Worm (Caenorhabditis elegans) whole organism, dauer: ENCODE measurements around the gene Y46G5A.8.
"Not testable (repeated sequence)": the region's sequence is repeated elsewhere in the genome, so short reads cannot be mapped to it uniquely, and the experiment has no call there.

Experiments
- unc-62 ChIP-seq: sonication (generic microtip); optimal IDR thresholded peaks from 2 replicates; lab custom pipeline; 2017; ENCODE audit warnings: missing biosample characterization, missing genetic modification reagents, missing genetic modification characterization

Gene Y46G5A.8

DNA sequence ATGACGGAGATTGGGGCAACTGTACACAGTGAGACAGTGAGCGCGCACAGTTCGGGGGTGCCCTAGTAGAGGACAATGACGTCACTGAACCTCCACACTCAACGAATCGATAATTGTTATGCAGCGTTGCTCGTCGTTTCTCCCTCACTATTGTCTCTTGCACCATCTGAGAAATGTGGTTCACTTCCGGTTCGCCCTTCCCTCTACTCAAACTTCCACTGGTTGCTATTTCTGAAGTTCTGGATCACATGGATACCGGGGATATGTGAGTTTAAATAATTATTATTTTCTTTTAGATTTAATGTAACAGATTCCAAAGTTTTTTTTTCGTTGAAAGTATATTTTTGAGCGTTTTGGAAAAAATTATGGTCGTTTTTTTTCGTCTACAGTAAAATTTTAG, at the start of gene Y46G5A.8, which contains the start of gene Y46G5A.7:
Y46G5A.8 (plus strand) TSS at position 159 of the 400 bp plus-strand sequence.
Y46G5A.7 (minus strand) TSS at position 153 of the 400 bp plus-strand sequence.
- no peak for TF ChIP-seq unc-62 (GFP tag; lab: Kevin White, UChicago)

DNA sequence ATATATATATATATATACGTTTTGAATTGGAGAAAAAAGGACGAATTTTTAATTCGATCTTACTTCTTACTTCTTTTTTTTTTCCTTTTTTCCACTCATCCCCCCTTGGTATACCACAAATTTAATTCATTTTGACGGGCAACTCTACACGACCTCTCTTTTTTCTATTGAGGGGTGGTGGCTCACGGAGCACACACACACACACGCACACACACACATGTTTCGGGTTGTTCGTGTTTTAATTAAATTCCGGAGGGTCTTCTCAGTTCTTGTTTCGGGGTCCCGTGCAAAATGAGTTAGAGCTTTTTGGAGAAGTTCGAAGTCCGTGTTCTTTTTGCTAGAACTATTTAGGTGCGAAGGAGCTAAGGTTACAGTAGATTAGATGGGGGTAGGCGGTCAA, 44.6 kb upstream of the Y46G5A.8 start:
- TF ChIP-seq unc-62 (GFP tag; lab: Kevin White, UChicago) = no peak

DNA sequence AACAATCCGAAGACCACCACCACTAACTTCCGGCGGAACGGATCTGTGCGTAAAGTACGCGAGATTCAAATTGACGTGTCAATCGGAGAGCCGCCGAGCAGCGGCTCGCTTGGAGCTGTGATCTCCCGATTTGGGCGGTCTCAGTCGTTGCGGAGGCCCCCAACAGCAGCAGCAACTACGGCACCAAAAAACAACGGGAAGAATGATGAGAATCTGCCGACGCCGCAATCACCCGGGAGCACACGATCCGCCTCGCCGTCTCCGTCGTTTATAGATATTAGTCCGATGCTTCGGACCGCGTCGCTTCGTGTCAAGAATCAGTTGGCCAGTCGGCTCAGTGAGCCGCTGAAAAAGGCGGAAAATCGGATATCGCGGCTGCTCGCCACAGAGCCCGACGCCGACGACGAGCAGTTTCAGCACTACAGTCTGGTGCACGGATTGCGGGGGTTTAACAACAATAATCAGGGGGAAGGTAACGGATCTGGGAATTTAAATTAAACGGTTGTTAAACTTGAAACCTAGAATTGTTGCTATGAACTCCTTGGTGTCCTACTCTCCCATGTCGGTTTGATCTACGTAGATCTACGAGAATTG, 40.3 kb upstream of the Y46G5A.8 start:
- TF ChIP-seq unc-62 (GFP tag; lab: Kevin White, UChicago) = no peak

DNA sequence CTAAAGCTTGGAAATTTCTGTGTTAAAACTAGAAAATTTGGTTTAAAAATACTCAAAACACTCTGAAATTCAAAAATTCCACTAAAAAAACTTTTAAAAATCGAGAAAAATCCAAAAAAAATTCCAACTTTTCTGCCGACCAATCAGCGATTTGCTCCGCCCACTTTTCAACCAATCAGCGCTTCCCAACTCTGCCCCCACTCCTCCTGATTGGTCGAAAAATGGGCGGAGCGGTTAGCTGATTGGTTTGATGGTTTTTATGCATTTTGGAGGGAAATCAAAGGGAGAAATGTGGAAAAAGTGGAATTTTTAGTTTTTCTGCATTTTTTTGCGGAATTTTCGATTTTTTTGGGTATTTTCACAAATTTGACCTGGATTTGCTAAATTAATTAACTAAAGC, 34.1 kb upstream of the Y46G5A.8 start:
- TF ChIP-seq unc-62 (GFP tag; lab: Kevin White, UChicago) = no peak

DNA sequence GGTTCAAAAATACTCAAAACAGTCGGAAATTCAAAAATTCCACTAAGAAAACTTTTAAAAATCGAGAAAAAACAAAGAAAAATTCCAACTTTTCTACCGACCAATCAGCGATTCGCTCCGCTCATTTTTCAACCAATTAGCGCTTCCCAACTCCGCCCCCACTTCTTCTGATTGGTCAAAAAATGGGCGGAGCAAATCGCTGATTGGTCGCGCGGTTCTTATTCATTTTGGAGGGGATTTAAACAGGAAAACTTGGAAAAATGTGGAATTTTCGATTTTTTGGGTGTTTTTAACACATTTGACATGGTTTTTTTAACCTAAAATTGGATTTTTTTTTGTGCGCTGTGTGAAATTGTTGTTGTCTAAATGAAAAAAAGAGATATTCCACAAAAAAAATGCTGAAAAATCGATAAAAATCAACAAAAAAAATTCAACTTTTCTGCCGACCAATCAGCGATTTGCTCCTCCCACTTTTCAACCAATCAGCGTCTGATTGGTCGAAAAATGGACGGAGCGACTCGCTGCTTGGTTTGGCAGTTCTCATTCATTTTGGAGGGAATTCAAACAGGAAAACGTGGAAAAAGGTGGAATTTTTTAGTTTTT, 33.4 kb upstream of the Y46G5A.8 start:
- no peak for TF ChIP-seq unc-62 (GFP tag; lab: Kevin White, UChicago)

DNA sequence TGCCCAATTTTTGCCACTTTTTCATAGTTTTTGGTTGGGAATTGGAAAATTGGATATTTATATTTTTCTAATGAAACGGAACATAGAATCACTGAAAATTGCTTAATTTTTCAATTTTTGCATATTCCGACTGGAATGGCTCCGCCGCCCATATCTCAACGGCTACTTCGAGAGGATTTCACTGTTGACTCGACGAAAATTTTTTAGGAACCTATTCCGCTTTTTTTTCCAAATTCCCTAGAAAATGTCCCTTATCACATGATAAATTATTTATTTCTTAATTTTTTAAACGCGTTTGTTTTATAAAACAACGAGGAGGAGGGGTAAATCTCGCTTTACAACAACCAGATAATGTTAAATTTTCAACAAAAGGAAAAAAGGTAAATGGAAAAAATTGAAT, 29.4 kb upstream of the Y46G5A.8 start:
- no peak for TF ChIP-seq unc-62 (GFP tag; lab: Kevin White, UChicago)

DNA sequence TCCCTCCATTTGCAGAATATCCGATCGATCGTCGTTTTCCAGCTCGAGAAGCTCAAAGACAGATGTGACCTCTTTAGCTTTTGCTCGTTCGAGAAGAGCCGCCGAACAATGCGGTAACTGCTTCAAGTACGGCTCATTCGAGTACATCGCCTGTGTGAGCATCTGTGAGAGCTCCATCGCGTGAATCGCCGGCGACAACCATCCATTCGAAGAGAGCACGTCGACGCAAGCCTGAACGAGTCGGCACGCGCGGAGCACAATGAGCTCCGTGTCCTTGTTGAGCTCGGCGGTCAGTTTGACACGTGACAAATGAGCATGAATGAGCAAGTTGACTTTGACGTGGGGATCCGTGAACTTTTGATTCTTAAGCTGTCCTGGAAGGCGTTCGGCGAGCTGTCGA, 28.3 kb upstream of the Y46G5A.8 start:
- TF ChIP-seq unc-62 (GFP tag; lab: Kevin White, UChicago) = no peak

DNA sequence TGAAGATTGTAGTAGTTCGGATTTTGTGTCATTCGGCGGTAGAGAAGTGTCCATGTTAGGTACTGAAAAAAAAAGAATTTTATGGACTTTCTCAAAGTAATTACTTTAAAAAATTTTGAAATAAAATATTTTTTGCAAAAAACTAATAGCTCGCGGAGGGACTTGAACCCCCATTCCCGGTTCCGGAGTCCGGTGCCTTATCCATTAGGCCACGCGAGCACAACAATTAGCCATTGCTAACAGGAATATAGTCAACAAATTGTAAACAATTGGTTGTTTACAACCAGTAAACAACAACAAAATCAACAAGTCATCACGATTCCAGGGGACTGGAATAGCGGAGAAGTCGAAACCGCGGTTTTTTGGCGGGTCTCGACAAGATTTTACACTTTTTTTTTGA, 27.5 kb upstream of the Y46G5A.8 start:
- no peak for TF ChIP-seq unc-62 (GFP tag; lab: Kevin White, UChicago)

DNA sequence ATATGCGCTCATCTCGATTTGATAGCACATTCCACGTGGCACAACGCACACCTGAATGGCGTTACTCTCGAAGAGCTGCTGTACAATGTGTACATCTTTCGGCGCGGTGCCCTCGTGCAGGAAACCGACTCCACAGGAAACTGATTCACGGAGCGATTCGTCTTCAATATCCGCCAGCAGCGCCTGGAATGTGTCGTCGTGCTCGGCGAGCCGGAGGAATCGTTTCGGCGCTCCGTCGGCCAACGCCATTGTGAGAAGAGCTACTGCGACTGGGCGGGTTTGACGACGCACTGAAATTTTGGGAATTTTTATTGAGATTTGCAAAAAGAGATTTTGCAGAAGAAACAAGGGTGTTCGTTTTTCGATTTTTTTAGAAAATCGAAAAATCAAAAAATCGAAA, 26.2 kb upstream of the Y46G5A.8 start:
- no peak for TF ChIP-seq unc-62 (GFP tag; lab: Kevin White, UChicago)

DNA sequence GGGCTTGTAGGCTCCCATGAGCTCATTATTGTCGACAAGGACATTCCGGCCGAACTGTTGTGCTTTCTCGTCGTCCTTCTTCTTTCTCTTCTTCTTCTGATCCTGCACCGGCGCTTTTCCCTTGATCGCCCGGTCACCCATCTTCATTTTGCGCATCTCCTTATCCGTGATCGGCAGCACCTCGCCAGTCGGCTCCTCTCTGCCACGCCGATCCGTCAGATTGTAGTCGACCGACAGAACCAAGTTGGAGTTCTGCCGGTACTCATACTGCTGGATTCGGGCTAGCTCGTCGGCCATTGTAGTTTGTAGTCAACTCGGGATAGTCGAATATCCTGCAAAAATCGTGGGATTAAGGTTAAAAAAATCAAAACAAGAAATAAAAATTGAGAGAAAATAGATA, 19.6 kb upstream of the Y46G5A.8 start, which contains the start of gene snrp-200:
snrp-200 (minus strand) TSS at position 332 of the 400 bp plus-strand sequence.
- TF ChIP-seq unc-62 (GFP tag; lab: Kevin White, UChicago) = no peak

DNA sequence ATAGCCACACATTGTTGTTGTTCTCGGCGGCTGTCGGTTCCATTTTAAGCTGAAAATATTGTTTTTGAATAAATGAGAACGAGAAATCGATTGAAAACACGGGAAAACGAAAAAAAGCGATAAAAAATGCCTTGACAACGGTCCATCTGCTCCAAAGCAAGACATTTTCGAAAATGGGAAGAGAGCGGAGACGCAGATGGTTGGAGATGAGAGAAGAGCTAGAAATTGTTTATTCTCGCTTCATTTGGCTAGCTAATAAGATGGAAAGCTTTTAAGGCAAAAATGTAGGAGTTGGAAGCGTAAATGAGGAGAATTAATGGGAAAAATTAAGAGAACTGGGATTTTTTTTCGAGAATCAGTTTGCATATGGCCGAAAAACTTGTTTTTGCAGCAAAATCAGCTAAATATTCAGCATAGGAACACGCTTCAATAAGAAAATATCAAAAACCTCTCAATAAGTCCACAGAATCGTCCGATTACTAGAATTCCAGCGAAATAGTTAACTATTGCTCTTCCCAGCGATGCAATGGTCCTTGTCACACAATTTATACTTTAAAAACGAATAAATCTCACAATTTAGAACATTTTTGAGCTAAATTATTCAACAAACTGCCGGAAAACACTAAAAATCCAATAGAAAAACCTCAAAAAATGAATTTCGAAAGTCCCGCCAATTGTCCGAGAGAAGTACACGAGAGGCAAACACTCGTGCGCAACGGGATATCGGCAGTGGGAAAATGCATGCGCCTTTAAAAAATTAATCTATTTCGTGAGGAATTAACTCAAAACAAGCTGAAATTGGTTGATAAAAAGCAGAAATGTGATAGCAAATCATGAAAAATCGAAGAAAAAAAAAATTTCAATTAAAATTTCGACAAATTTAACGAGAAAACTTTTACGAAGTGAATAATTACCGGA, 17.6 kb upstream of the Y46G5A.8 start, which contains the start of gene pisy-1:
pisy-1 (minus strand) TSS at position 51 of the 918 bp plus-strand sequence.
- TF ChIP-seq unc-62 (GFP tag; lab: Kevin White, UChicago) = no peak

DNA sequence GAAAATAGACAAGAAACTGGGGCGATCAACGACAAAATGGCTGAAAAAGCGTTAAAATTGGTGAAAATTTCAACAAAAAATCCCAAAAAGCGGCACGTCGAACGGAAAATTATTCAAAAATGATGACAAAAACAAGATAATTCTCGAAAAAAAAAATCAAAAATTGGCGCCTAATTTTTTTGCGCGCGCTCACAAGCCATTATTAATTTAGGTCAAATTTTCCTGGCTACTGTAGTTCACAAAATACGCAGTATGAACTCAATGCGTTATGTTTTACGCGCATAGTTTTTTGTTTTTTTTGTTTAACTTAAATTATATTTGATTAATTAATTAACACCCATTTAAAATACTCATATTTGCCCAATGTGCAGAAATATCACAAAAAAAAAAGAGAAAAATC, 16.8 kb upstream of the Y46G5A.8 start:
- no peak for TF ChIP-seq unc-62 (GFP tag; lab: Kevin White, UChicago)

DNA sequence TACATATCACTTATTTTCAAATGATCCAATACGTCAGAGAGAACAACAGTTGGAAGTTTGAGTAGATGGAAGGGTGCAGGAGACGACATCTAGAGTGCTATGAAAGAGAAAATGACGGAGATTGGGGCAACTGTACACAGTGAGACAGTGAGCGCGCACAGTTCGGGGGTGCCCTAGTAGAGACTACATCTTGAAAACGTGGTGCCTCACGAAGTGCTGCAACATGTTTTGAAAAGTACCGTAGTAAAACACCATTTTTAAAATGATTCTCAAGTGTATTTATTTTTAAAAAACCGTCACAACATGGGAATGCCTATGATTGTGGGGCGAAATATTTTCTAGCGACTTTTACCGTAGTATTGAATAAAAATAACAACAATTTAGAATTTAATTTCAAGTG, 2.4 kb upstream of the Y46G5A.8 start, which contains the start of gene Y46G5A.39:
Y46G5A.39 (minus strand) TSS at position 101 of the 400 bp plus-strand sequence.
- TF ChIP-seq unc-62 (GFP tag; lab: Kevin White, UChicago) = not testable (repeated sequence)

DNA sequence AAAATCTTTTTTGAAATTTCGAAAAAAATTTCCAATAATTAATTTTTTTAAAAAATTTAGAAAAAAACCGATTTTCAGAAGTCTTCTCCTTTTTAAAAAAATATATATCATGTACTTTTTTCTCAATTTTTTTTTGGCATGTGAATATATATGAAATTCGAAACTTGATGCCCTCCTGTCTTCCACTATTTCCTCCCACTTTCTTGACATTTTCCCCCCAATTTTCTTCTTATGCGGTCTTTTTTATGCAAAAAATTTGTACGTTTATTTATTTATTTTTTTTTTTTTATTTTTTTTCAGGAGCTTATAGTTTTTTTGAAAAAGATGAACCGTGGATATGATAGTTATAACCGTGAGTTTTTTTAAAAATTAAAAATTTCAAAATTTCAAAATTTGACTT, 4.4 kb downstream of the Y46G5A.8 start, which contains the start of gene cnp-2:
cnp-2 (plus strand) TSS at position 301 of the 400 bp plus-strand sequence.
- TF ChIP-seq unc-62 (GFP tag; lab: Kevin White, UChicago) = no peak

DNA sequence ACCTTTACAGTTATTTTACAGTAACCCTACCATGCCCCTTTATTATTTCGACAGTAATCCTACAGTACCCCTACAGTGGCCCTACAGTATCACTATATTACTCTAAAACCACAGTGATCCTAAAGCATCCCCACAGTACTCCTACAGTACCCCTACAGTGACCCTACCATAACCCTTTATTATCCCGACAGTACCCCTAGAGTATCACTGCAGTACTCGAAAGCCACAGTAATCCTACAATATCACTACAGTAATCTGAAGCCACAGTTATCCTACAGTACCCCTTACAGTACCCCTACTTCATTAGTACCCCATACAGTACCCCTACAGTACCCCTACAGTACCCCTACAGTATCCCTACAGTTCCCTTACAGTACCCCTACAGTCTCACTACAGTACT, 8.3 kb downstream of the Y46G5A.8 start:
- no peak for TF ChIP-seq unc-62 (GFP tag; lab: Kevin White, UChicago)
